Fruit fly (Drosophila melanogaster): ENCODE results near the gene obst-E.

obst-E gene

DNA sequence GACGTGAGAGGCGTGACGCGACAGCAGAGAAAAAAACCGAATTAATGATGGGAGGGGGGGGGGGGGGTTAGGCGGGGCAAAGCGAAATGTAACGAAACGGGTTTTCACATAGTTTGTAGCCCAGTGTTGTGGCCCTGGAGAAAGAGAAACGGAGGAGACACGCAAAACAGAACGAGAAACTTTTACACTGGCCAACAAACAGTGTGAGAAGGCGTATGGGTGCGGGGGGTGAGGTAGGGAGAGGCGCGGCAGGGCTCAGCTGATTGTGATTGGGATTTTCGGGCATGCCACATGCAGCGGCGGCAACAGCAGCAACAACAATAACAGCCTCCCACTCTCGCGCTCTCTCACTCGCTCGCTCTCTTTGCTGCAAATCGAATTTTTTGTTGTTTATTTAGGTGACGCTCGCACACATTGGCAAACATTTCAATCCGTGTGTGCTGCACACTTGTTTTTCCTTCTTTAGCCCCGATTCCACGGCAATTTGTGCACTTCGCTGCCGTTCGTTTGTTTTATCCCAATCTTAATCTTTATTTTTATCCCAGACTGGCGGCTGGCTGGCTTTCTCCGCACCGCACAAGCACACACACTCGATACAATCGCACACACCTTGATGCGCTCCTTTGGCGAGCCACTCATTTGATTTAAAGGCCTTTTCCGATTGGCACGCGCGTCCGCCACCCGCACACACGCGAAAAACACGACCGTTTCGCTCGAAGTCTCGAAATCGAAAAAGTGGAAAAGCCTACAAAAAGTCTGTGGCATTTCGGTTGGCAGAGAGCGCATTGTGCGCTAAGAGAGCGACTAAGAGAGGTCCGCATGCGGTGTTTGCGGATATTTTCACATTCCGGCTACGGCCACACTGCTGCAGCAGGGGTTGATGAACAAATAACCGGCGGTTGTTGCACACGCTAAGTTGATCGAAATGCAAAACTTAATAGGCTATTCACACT, 33.8 kb upstream of the obst-E start, which contains the start of gene CG9171 (continued):
- TF ChIP-seq hth (optimal IDR thresholded peaks at IDR 0.05) (no peak), MESR4 (GFP tag; optimal IDR thresholded peaks at IDR 0.05) (peak; percentile 42), klu (GFP tag; IDR thresholded peaks at IDR 0.05) (peak; percentile 17; the same call in 1 of the 2 replicates), ro (GFP tag; IDR thresholded peaks at IDR 0.05) (no peak), pan (optimal IDR thresholded peaks at IDR 0.05) (no peak), pan (GFP tag; optimal IDR thresholded peaks at IDR 0.05 in 1 of 2, IDR thresholded peaks at IDR 0.05 in 1 of 2) (peak in 1 of 2 experiments; percentile 52), CG12071 (GFP tag; optimal IDR thresholded peaks at IDR 0.05) (no peak), CG12236 (GFP tag; optimal IDR thresholded peaks at IDR 0.05) (no peak), CG3995 (GFP tag; optimal IDR thresholded peaks at IDR 0.05) (no peak), dm (GFP tag; optimal IDR thresholded peaks at IDR 0.05) (no peak), tx (GFP tag; optimal IDR thresholded peaks at IDR 0.05) (no peak), CG2202 (tag; optimal IDR thresholded peaks at IDR 0.05) (no peak), CG10654 (GFP tag; optimal IDR thresholded peaks at IDR 0.05) (no peak), bbx (GFP tag; IDR thresholded peaks at IDR 0.05; ENCODE audit: partially characterized antibody) (peak; percentile 67), CG4854 (GFP tag; optimal IDR thresholded peaks at IDR 0.05) (no peak), oc (tag; optimal IDR thresholded peaks at IDR 0.05) (no peak), Fer3 (tag; optimal IDR thresholded peaks at IDR 0.05) (no peak), CG34224 (GFP tag; IDR thresholded peaks at IDR 0.05; ENCODE audit: partially characterized antibody) (no peak; the same call in 1 of the 3 replicates), fd64A (GFP tag; optimal IDR thresholded peaks at IDR 0.05) (no peak), Dip3 (GFP tag; optimal IDR thresholded peaks at IDR 0.05) (no peak), ftz-f1 (GFP tag; optimal IDR thresholded peaks at IDR 0.05) (peak; percentile 26), wor (GFP tag; IDR thresholded peaks at IDR 0.05) (no peak), CG16815 (GFP tag; optimal IDR thresholded peaks at IDR 0.05) (no peak), CG2199 (GFP tag; IDR thresholded peaks at IDR 0.05) (0 out of 3 replicates have a peak, but pooled peaks have one; percentile 13), Kr (GFP tag; optimal IDR thresholded peaks at IDR 0.05) (no peak), ems (GFP tag; optimal IDR thresholded peaks at IDR 0.05) (peak; percentile 18), Optix (GFP tag; IDR thresholded peaks at IDR 0.05) (0 out of 3 replicates have a peak, but pooled peaks have one; percentile 22), CG11085 (GFP tag; IDR thresholded peaks at IDR 0.05) (no peak), CG10979 (tag; optimal IDR thresholded peaks at IDR 0.05) (no peak), CG8388 (GFP tag; optimal IDR thresholded peaks at IDR 0.05) (no peak), salm (tag; optimal IDR thresholded peaks at IDR 0.05) (no peak), sob (GFP tag; IDR thresholded peaks at IDR 0.05) (peak; percentile 45), CG17829 (tag; optimal IDR thresholded peaks at IDR 0.05) (peak; percentile 37), so (GFP tag; IDR thresholded peaks at IDR 0.05) (peak; percentile 31; the same call in 1 of the 3 replicates), CG4707 (GFP tag; optimal IDR thresholded peaks at IDR 0.05) (no peak), Gsc (GFP tag; IDR thresholded peaks at IDR 0.05) (no peak), CG7987 (GFP tag; optimal IDR thresholded peaks at IDR 0.05) (peak; percentile 10), sqz (GFP tag; optimal IDR thresholded peaks at IDR 0.05) (peak; percentile 98), Meics (GFP tag; optimal IDR thresholded peaks at IDR 0.05) (peak; percentile 99), CG2712 (tag; optimal IDR thresholded peaks at IDR 0.05) (peak; percentile 57), gro (GFP tag; optimal IDR thresholded peaks at IDR 0.05) (peak; percentile 55), CG11093 (GFP tag; IDR thresholded peaks at IDR 0.05) (no peak), btn (GFP tag; optimal IDR thresholded peaks at IDR 0.05) (no peak), CG10267 (tag; optimal IDR thresholded peaks at IDR 0.05) (peak; percentile 73), wek (GFP tag; optimal IDR thresholded peaks at IDR 0.05) (peak; percentile 13), HLH4C (GFP tag; IDR thresholded peaks at IDR 0.05; ENCODE audit: partially characterized antibody) (no peak), ham (GFP tag; IDR thresholded peaks at IDR 0.05) (no peak), CG6272 (GFP tag; IDR thresholded peaks at IDR 0.05) (no peak), CG11247 (GFP tag; IDR thresholded peaks at IDR 0.05) (no peak)

Data from whole organism, embryonic.